Fruit fly (Drosophila melanogaster) whole organism, adult: ENCODE results near the gene mei-218.

ENCODE experiments used
- CG11617 ChIP-seq: fragments of 200-800 bp; sonication (Bioruptor generic); optimal IDR thresholded peaks from 2 replicates; lab custom pipeline; 2017; ENCODE audit warnings: mild to moderate bottlenecking, missing biosample characterization, missing genetic modification reagents, missing genetic modification characterization
- CG12768 ChIP-seq: fragments of 200-800 bp; sonication (Bioruptor generic); optimal IDR thresholded peaks from 2 replicates; lab custom pipeline; 2017; ENCODE audit warnings: missing biosample characterization, missing genetic modification characterization, mild to moderate bottlenecking, moderate library complexity, missing genetic modification reagents
- CG14711 ChIP-seq: fragments of 200-800 bp; sonication (Bioruptor generic); optimal IDR thresholded peaks from 2 replicates; lab custom pipeline; 2018; ENCODE audit warnings: missing biosample characterization, mild to moderate bottlenecking, missing genetic modification characterization, moderate library complexity
- CG1620 ChIP-seq: fragments of 200-800 bp; sonication (Bioruptor generic); optimal IDR thresholded peaks from 2 replicates; lab custom pipeline; 2016; ENCODE audit warnings: missing biosample characterization, missing genetic modification characterization
- CG33017 ChIP-seq: fragments of 200-800 bp; sonication (Bioruptor generic); optimal IDR thresholded peaks from 2 replicates; lab custom pipeline; 2018; ENCODE audit warnings: missing biosample characterization, mild to moderate bottlenecking, missing genetic modification characterization, moderate library complexity
- CG5204 ChIP-seq: fragments of 200-800 bp; sonication (Bioruptor generic); optimal IDR thresholded peaks from 2 replicates; lab custom pipeline; 2016; ENCODE audit warnings: missing biosample characterization, missing genetic modification characterization
- CG7045 ChIP-seq: fragments of 200-800 bp; sonication (Bioruptor generic); optimal IDR thresholded peaks from 2 replicates; lab custom pipeline; 2017; ENCODE audit warnings: missing biosample characterization, mild to moderate bottlenecking, missing genetic modification characterization
- CG7101 ChIP-seq: fragments of 200-800 bp; sonication (Bioruptor generic); optimal IDR thresholded peaks from 2 replicates; lab custom pipeline; 2018; ENCODE audit warnings: missing biosample characterization, mild to moderate bottlenecking, missing genetic modification characterization, moderate library complexity
- Clk ChIP-seq: fragments of 200-800 bp; sonication (Bioruptor generic); optimal IDR thresholded peaks from 2 replicates; lab custom pipeline; 2017; ENCODE audit warnings: missing biosample characterization, missing genetic modification characterization
- Crg-1 ChIP-seq: fragments of 200-800 bp; sonication (Bioruptor generic); optimal IDR thresholded peaks from 2 replicates; lab custom pipeline; 2016; ENCODE audit warnings: missing biosample characterization, missing genetic modification characterization
- Hr96 ChIP-seq: fragments of 200-800 bp; sonication (Bioruptor generic); optimal IDR thresholded peaks from 2 replicates; lab custom pipeline; 2016; ENCODE audit warnings: missing biosample characterization, missing genetic modification characterization
- Mnt ChIP-seq: fragments of 200-800 bp; sonication (Bioruptor generic); optimal IDR thresholded peaks from 2 replicates; lab custom pipeline; 2016; ENCODE audit warnings: missing biosample characterization, mild to moderate bottlenecking, missing genetic modification characterization
- bab1 ChIP-seq: fragments of 200-800 bp; sonication (Bioruptor generic); optimal IDR thresholded peaks from 3 replicates; lab custom pipeline; 2019; ENCODE audit warnings: missing biosample characterization, mild to moderate bottlenecking, missing genetic modification characterization, moderate library complexity
- cic ChIP-seq: fragments of 200-800 bp; sonication (Bioruptor generic); optimal IDR thresholded peaks from 2 replicates; lab custom pipeline; 2017; ENCODE audit warnings: missing biosample characterization, mild to moderate bottlenecking, missing genetic modification characterization, moderate library complexity
- cnc ChIP-seq, 2 experiments: fragments of >200 bp; optimal IDR thresholded peaks; 2 replicates each; lab custom pipeline; 2017
- kay ChIP-seq: fragments of 200-800 bp; sonication (Bioruptor generic); peaks from one replicate; lab custom pipeline; 2016; ENCODE audit warnings: missing biosample characterization, missing genetic modification characterization, borderline replicate concordance
- ovo ChIP-seq: fragments of 200-800 bp; sonication (Bioruptor generic); optimal IDR thresholded peaks from 2 replicates; lab custom pipeline; 2016; ENCODE audit warnings: missing biosample characterization, missing genetic modification characterization
- pad ChIP-seq: fragments of 200-800 bp; sonication (Bioruptor generic); optimal IDR thresholded peaks from 3 replicates; lab custom pipeline; 2017; ENCODE audit warnings: missing biosample characterization, missing genetic modification characterization, mild to moderate bottlenecking, moderate library complexity, missing genetic modification reagents
- tj ChIP-seq: fragments of 200-800 bp; sonication (Bioruptor generic); optimal IDR thresholded peaks from 3 replicates; lab custom pipeline; 2017; ENCODE audit warnings: missing biosample characterization, mild to moderate bottlenecking, missing genetic modification characterization, moderate library complexity
- toe ChIP-seq: fragments of 200-800 bp; sonication (Bioruptor generic); optimal IDR thresholded peaks from 2 replicates; lab custom pipeline; 2016; ENCODE audit warnings: missing biosample characterization, missing genetic modification characterization

mei-218 gene

dm6 chrX:17110556-17111177 is 32.1 kb downstream of the mei-218 start:
- TF ChIP-seq kay (GFP tag; lab: Kevin White, UChicago) (no peak), tj (GFP tag; lab: Kevin White, UChicago) (peak; percentile 96)

- TF ChIP-seq pad (GFP tag; lab: Kevin White, UChicago): no peak
- TF ChIP-seq CG5204: no peak
- TF ChIP-seq Crg-1: no peak
- peak; percentile 9 for TF ChIP-seq CG7101 (tag; lab: Kevin White, UChicago)
- TF ChIP-seq cnc (optimal IDR thresholded peaks at IDR 0.05; lab: Kevin White, UChicago): no peak
- no peak for TF ChIP-seq bab1 (GFP tag; lab: Kevin White, UChicago)
- TF ChIP-seq CG12768: no peak
- TF ChIP-seq toe (GFP tag; lab: Kevin White, UChicago): no peak
- no peak for TF ChIP-seq CG7045 (GFP tag; lab: Kevin White, UChicago)
- no peak for TF ChIP-seq CG11617 (GFP tag; lab: Kevin White, UChicago)
- peak; percentile 30 for TF ChIP-seq tj (GFP tag; lab: Kevin White, UChicago)
- peak; percentile 63 for TF ChIP-seq kay (GFP tag; lab: Kevin White, UChicago)
- TF ChIP-seq Hr96: no peak
- no peak for TF ChIP-seq CG1620 (GFP tag; lab: Kevin White, UChicago)
- no peak for TF ChIP-seq Clk (GFP tag; lab: Kevin White, UChicago)
- TF ChIP-seq CG33017 (tag; lab: Kevin White, UChicago): no peak
- no peak for TF ChIP-seq CG14711 (tag; lab: Kevin White, UChicago)
Observed at dm6 chrX:17109673-17110072, 33.1 kb downstream of the mei-218 start.

dm6 chrX:17108000-17108399 is 34.8 kb downstream of the mei-218 start:
- TF ChIP-seq Mnt (GFP tag; lab: Kevin White, UChicago) (no peak), ovo (GFP tag; lab: Kevin White, UChicago) (no peak), CG11617 (GFP tag; lab: Kevin White, UChicago) (no peak), CG12768 (no peak), bab1 (GFP tag; lab: Kevin White, UChicago) (no peak), cic (no peak), CG5204 (no peak), CG7045 (GFP tag; lab: Kevin White, UChicago) (no peak), CG1620 (GFP tag; lab: Kevin White, UChicago) (no peak), CG33017 (tag; lab: Kevin White, UChicago) (no peak), Hr96 (no peak), pad (GFP tag; lab: Kevin White, UChicago) (no peak), toe (GFP tag; lab: Kevin White, UChicago) (no peak)

dm6 chrX:17107401-17107916 is 35.3 kb downstream of the mei-218 start, which contains the start of gene CG5004:
CG5004 (plus strand) TSS chrX:17107582.
- peak; percentile 0 for TF ChIP-seq CG7101 (tag; lab: Kevin White, UChicago)
- peak; percentile 45 for TF ChIP-seq tj (GFP tag; lab: Kevin White, UChicago)
- peak; percentile 48 for TF ChIP-seq Mnt (GFP tag; lab: Kevin White, UChicago)
- peak; percentile 27 for TF ChIP-seq bab1 (GFP tag; lab: Kevin White, UChicago)
- no peak for TF ChIP-seq Hr96

dm6 chrX:17106153-17106700 is 36.6 kb downstream of the mei-218 start:
- TF ChIP-seq tj (GFP tag; lab: Kevin White, UChicago) (no peak), bab1 (GFP tag; lab: Kevin White, UChicago) (peak; percentile 8)

dm6 chrX:17105707-17106106 is 37.1 kb downstream of the mei-218 start, which contains the start of gene Arpc3B:
Arpc3B (minus strand) TSS chrX:17105852.
- TF ChIP-seq Crg-1: no peak
- TF ChIP-seq cnc (optimal IDR thresholded peaks at IDR 0.05; lab: Kevin White, UChicago): no peak
- no peak for TF ChIP-seq cic
- TF ChIP-seq CG1620 (GFP tag; lab: Kevin White, UChicago): no peak
- TF ChIP-seq CG5204: no peak
- TF ChIP-seq CG7045 (GFP tag; lab: Kevin White, UChicago): no peak
- no peak for TF ChIP-seq CG11617 (GFP tag; lab: Kevin White, UChicago)

- no peak for TF ChIP-seq CG14711 (tag; lab: Kevin White, UChicago)
- TF ChIP-seq CG7101 (tag; lab: Kevin White, UChicago): peak; percentile 26
- no peak for TF ChIP-seq Mnt (GFP tag; lab: Kevin White, UChicago)
- TF ChIP-seq pad (GFP tag; lab: Kevin White, UChicago): no peak
- TF ChIP-seq CG11617 (GFP tag; lab: Kevin White, UChicago): no peak
Observed at dm6 chrX:17093900-17094446, 48.8 kb downstream of the mei-218 start.
